Fruit fly (Drosophila melanogaster) whole organism, embryonic: ENCODE data around the gene CG32052.
A peak's percentile ranks its signal among the peaks of the same experiment; 100 is the strongest.

Source experiments
- Bgb ChIP-seq: fragments of 200-800 bp; sonication (Bioruptor generic); IDR thresholded peaks from 2 replicates; pipeline ENCODE4 v1.3.6; 2022; ENCODE audit warnings: missing biosample characterization, missing genetic modification characterization; ENCODE audit not compliant: partially characterized antibody
- CG11247 ChIP-seq: fragments of 200-800 bp; sonication (Bioruptor generic); IDR thresholded peaks from 2 replicates; pipeline ENCODE4 v1.3.6; 2022; ENCODE audit warnings: missing biosample characterization, missing genetic modification characterization
- CG11456 ChIP-seq: fragments of 200-800 bp; sonication (Bioruptor generic); IDR thresholded peaks from 3 replicates; pipeline ENCODE4 v1.3.6; 2022; ENCODE audit warnings: missing biosample characterization, missing genetic modification characterization
- CG11504 ChIP-seq: fragments of 200-800 bp; sonication (Bioruptor generic); optimal IDR thresholded peaks from 3 replicates; lab custom pipeline; 2019; ENCODE audit warnings: missing biosample characterization, mild to moderate bottlenecking, missing genetic modification characterization, moderate library complexity
- CG16813 ChIP-seq: fragments of 200-800 bp; sonication (Bioruptor generic); IDR thresholded peaks from 3 replicates; pipeline ENCODE4 v1.3.6; 2022; ENCODE audit warnings: missing biosample characterization, missing genetic modification characterization; ENCODE audit not compliant: partially characterized antibody
- CG18262 ChIP-seq: fragments of 200-800 bp; optimal IDR thresholded peaks from 3 replicates; lab custom pipeline; 2019; ENCODE audit warnings: missing biosample characterization, mild to moderate bottlenecking, missing genetic modification characterization, moderate library complexity
- CG2199 ChIP-seq: fragments of 200-800 bp; sonication (Bioruptor generic); IDR thresholded peaks from 3 replicates; pipeline ENCODE4 v1.3.6; 2022; ENCODE audit warnings: missing biosample characterization, missing genetic modification characterization
- CG2712 ChIP-seq: fragments of 200-800 bp; optimal IDR thresholded peaks from 3 replicates; lab custom pipeline; 2019; ENCODE audit warnings: missing biosample characterization, mild to moderate bottlenecking, missing genetic modification characterization, moderate library complexity
- CG32532 ChIP-seq: fragments of 200-800 bp; sonication (Bioruptor generic); IDR thresholded peaks from 2 replicates; pipeline ENCODE4 v1.3.6; 2022; ENCODE audit warnings: missing biosample characterization, missing genetic modification characterization
- CG32772 ChIP-seq: fragments of 200-800 bp; sonication (Bioruptor generic); IDR thresholded peaks from 2 replicates; pipeline ENCODE4 v1.3.6; 2022; ENCODE audit warnings: missing biosample characterization, missing genetic modification characterization
- CG42726 ChIP-seq: fragments of 200-800 bp; sonication (Bioruptor generic); IDR thresholded peaks from 2 replicates; pipeline ENCODE4 v1.3.6; 2022; ENCODE audit warnings: missing biosample characterization, missing genetic modification characterization; ENCODE audit not compliant: partially characterized antibody
- CG7928 ChIP-seq: fragments of 200-800 bp; sonication (Bioruptor generic); optimal IDR thresholded peaks from 2 replicates; lab custom pipeline; 2017; ENCODE audit warnings: missing biosample characterization, mild to moderate bottlenecking, missing genetic modification characterization
- CG9215 ChIP-seq: fragments of 200-800 bp; sonication (Bioruptor generic); IDR thresholded peaks from 2 replicates; pipeline ENCODE4 v1.3.6; 2022; ENCODE audit warnings: missing biosample characterization, missing genetic modification characterization
- CG9932 ChIP-seq: fragments of 200-800 bp; sonication (Bioruptor generic); IDR thresholded peaks from 2 replicates; pipeline ENCODE4 v1.3.6; 2022; ENCODE audit warnings: missing biosample characterization, missing genetic modification characterization
- CTCF ChIP-seq: fragments of 200-800 bp; sonication (Bioruptor generic); optimal IDR thresholded peaks from 2 replicates; lab custom pipeline; 2017; ENCODE audit warnings: missing biosample characterization, mild to moderate bottlenecking, missing genetic modification characterization, moderate library complexity
- Drgx ChIP-seq: fragments of 200-800 bp; sonication (Bioruptor generic); IDR thresholded peaks from 2 replicates; pipeline ENCODE4 v1.3.6; 2022; ENCODE audit warnings: missing biosample characterization, missing genetic modification characterization
- H2.0 ChIP-seq: fragments of 200-800 bp; sonication (Bioruptor generic); IDR thresholded peaks from 2 replicates; pipeline ENCODE4 v1.3.6; 2022; ENCODE audit warnings: missing biosample characterization, missing genetic modification characterization
- Med ChIP-seq: fragments of 200-800 bp; sonication (Bioruptor generic); peaks from one replicate; lab custom pipeline; 2016; ENCODE audit warnings: missing biosample characterization, missing genetic modification characterization, mild to moderate bottlenecking, inconsistent platforms, moderate library complexity
- Myb ChIP-seq: fragments of 200-800 bp; sonication (Bioruptor generic); optimal IDR thresholded peaks from 2 replicates; lab custom pipeline; 2016; ENCODE audit warnings: missing biosample characterization, missing genetic modification characterization
- NFAT ChIP-seq: fragments of 200-800 bp; sonication (Bioruptor generic); IDR thresholded peaks from 2 replicates; pipeline ENCODE4 v1.3.6; 2022; ENCODE audit warnings: missing biosample characterization, missing genetic modification characterization
- Opbp ChIP-seq: fragments of 200-800 bp; sonication (Bioruptor generic); IDR thresholded peaks from 3 replicates; pipeline ENCODE4 v1.3.6; 2022; ENCODE audit warnings: missing biosample characterization, missing genetic modification characterization; ENCODE audit not compliant: partially characterized antibody
- Ptx1 ChIP-seq: fragments of 200-800 bp; sonication (Bioruptor generic); IDR thresholded peaks from 2 replicates; pipeline ENCODE4 v1.3.6; 2022; ENCODE audit warnings: missing biosample characterization, missing genetic modification characterization
- TFAM ChIP-seq: fragments of 200-800 bp; sonication (Bioruptor generic); optimal IDR thresholded peaks from 2 replicates; lab custom pipeline; 2017; ENCODE audit warnings: missing biosample characterization, missing genetic modification characterization, inconsistent platforms
- Trl ChIP-seq, 3 experiments: fragments of >200 bp in 2 of 3; fragments of 200-800 bp in 1 of 3; sonication (Bioruptor generic) in 1 of 3; optimal IDR thresholded peaks; 2 replicates in 1 of 3; 3 replicates in 2 of 3; lab custom pipeline; 2016 to 2017; ENCODE audit warnings: missing biosample characterization in 1 of 3, missing genetic modification characterization in 1 of 3
- abd-A ChIP-seq: fragments of 200-800 bp; sonication (Bioruptor generic); optimal IDR thresholded peaks from 3 replicates; lab custom pipeline; 2019; ENCODE audit warnings: missing biosample characterization, mild to moderate bottlenecking, missing genetic modification characterization, moderate library complexity
- amos ChIP-seq: fragments of 200-800 bp; sonication (Bioruptor generic); IDR thresholded peaks from 2 replicates; pipeline ENCODE4 v1.3.6; 2022; ENCODE audit warnings: missing biosample characterization, missing genetic modification characterization; ENCODE audit not compliant: partially characterized antibody
- bigmax ChIP-seq: fragments of 200-800 bp; sonication (Bioruptor generic); optimal IDR thresholded peaks from 2 replicates; lab custom pipeline; 2018; ENCODE audit warnings: missing biosample characterization, mild to moderate bottlenecking, missing genetic modification characterization
- ewg ChIP-seq: fragments of 200-800 bp; sonication (Bioruptor generic); optimal IDR thresholded peaks from 3 replicates; lab custom pipeline; 2017; ENCODE audit warnings: mild to moderate bottlenecking, missing biosample characterization, missing genetic modification reagents, missing genetic modification characterization
- fd102C ChIP-seq: fragments of 200-800 bp; sonication (Bioruptor generic); optimal IDR thresholded peaks from 2 replicates; lab custom pipeline; 2018; ENCODE audit warnings: missing biosample characterization, mild to moderate bottlenecking, missing genetic modification characterization, moderate library complexity
- hkb ChIP-seq, 2 experiments: fragments of 200-800 bp in 1 of 2; fragments of >200 bp in 1 of 2; sonication (Bioruptor generic) in 1 of 2; IDR thresholded peaks in 1 of 2; optimal IDR thresholded peaks in 1 of 2; 2 replicates each; pipeline versions ENCODE4 v1.3.6 to Lab custom; 2017 to 2022; ENCODE audit warnings: missing biosample characterization in 1 of 2, missing genetic modification characterization in 1 of 2
- ind ChIP-seq: fragments of 200-800 bp; sonication (Bioruptor generic); optimal IDR thresholded peaks from 3 replicates; lab custom pipeline; 2016; ENCODE audit warnings: missing biosample characterization, missing genetic modification characterization
- knrl ChIP-seq: fragments of 200-800 bp; sonication (Bioruptor generic); IDR thresholded peaks from 3 replicates; pipeline ENCODE4 v1.3.6; 2022; ENCODE audit warnings: missing biosample characterization, missing genetic modification characterization; ENCODE audit not compliant: partially characterized antibody
- pan ChIP-seq, 4 experiments: fragments of >200 bp in 3 of 4; fragments of 200-800 bp in 1 of 4; sonication (Bioruptor generic) in 1 of 4; optimal IDR thresholded peaks in 3 of 4; IDR thresholded peaks in 1 of 4; 2 replicates each; pipeline versions ENCODE4 v1.3.6 to Lab custom; 2017 to 2022; ENCODE audit warnings: missing biosample characterization in 2 of 4, missing genetic modification characterization in 2 of 4, mixed read lengths in 1 of 4
- pita ChIP-seq: fragments of 200-800 bp; sonication (Bioruptor generic); optimal IDR thresholded peaks from 2 replicates; lab custom pipeline; 2017; ENCODE audit warnings: missing biosample characterization, mild to moderate bottlenecking, missing genetic modification characterization
- prd ChIP-seq, 3 experiments: fragments of >200 bp in 2 of 3; fragments of 200-800 bp in 1 of 3; sonication (Bioruptor generic) in 1 of 3; optimal IDR thresholded peaks in 2 of 3; IDR thresholded peaks in 1 of 3; 2 replicates in 2 of 3; 3 replicates in 1 of 3; pipeline versions ENCODE4 v1.3.6 to Lab custom; 2017 to 2022; ENCODE audit warnings: missing biosample characterization in 1 of 3, missing genetic modification characterization in 1 of 3
- seq ChIP-seq: fragments of 200-800 bp; sonication (Bioruptor generic); IDR thresholded peaks from 2 replicates; pipeline ENCODE4 v1.3.6; 2022; ENCODE audit warnings: missing biosample characterization, missing genetic modification characterization
- slbo ChIP-seq: fragments of 200-800 bp; sonication (Bioruptor generic); IDR thresholded peaks from 2 replicates; pipeline ENCODE4 v1.3.6; 2022; ENCODE audit warnings: missing biosample characterization, missing genetic modification characterization
- ttk ChIP-seq: fragments of 200-800 bp; sonication (Bioruptor generic); IDR thresholded peaks from 2 replicates; pipeline ENCODE4 v2.1.2; 2022; ENCODE audit warnings: missing biosample characterization, missing genetic modification characterization

Gene CG32052

dm6 chr3L:9751625-9752024 lies 35.2 kb upstream of the CG32052 start:
- peak; percentile 97 for TF ChIP-seq ewg
- peak; percentile 25; the same call in 1 of the 2 replicates for TF ChIP-seq ttk
- TF ChIP-seq knrl (GFP tag; lab: Robert Waterston, UW) = 0 out of 3 replicates have a peak, but pooled peaks have one; percentile 30
- no peak for TF ChIP-seq bigmax
- TF ChIP-seq Opbp (GFP tag; lab: Robert Waterston, UW) = 0 out of 3 replicates have a peak, but pooled peaks have one; percentile 41
- TF ChIP-seq prd (optimal IDR thresholded peaks at IDR 0.05; lab: Kevin White, UChicago) = no peak
- 0 out of 3 replicates have a peak, but pooled peaks have one; percentile 4 for TF ChIP-seq prd (GFP tag; IDR thresholded peaks at IDR 0.05; lab: Robert Waterston, UW)
- TF ChIP-seq pan (optimal IDR thresholded peaks at IDR 0.05; lab: Kevin White, UChicago) = no peak
- no peak for TF ChIP-seq pan (GFP tag; optimal IDR thresholded peaks at IDR 0.05 in 1 of 2, IDR thresholded peaks at IDR 0.05 in 1 of 2)
- peak; percentile 56 for TF ChIP-seq pita (GFP tag; lab: Kevin White, UChicago)
- peak; percentile 17 for TF ChIP-seq abd-A (tag; lab: Kevin White, UChicago)
- no peak for TF ChIP-seq CG11247 (GFP tag; lab: Robert Waterston, UW)
- no peak for TF ChIP-seq CG18262 (tag; lab: Kevin White, UChicago)
- peak; percentile 10; the same call in 1 of the 3 replicates for TF ChIP-seq CG11456 (GFP tag; lab: Robert Waterston, UW)
- TF ChIP-seq NFAT = peak; percentile 11; the same call in 1 of the 2 replicates
- TF ChIP-seq slbo (GFP tag; lab: Robert Waterston, UW) = peak; percentile 36; the same call in 1 of the 2 replicates
- TF ChIP-seq CTCF (GFP tag; lab: Kevin White, UChicago) = peak; percentile 91
- peak; percentile 43; the same call in 1 of the 3 replicates for TF ChIP-seq CG2199 (GFP tag; lab: Robert Waterston, UW)
- TF ChIP-seq Med = peak; percentile 48
- TF ChIP-seq CG7928 (GFP tag; lab: Kevin White, UChicago) = no peak
- peak; percentile 78 for TF ChIP-seq seq (GFP tag; lab: Robert Waterston, UW)
- peak; percentile 41 to 45 for TF ChIP-seq Trl (optimal IDR thresholded peaks at IDR 0.05; lab: Kevin White, UChicago)
- no peak for TF ChIP-seq Trl (GFP tag; optimal IDR thresholded peaks at IDR 0.05; lab: Kevin White, UChicago)
- TF ChIP-seq amos (GFP tag; lab: Robert Waterston, UW) = peak; percentile 28; the same call in 1 of the 2 replicates
- TF ChIP-seq CG9215 (GFP tag; lab: Robert Waterston, UW) = peak; percentile 22; the same call in 1 of the 2 replicates
- TF ChIP-seq fd102C (GFP tag; lab: Kevin White, UChicago) = no peak
- no peak for TF ChIP-seq CG16813 (GFP tag; lab: Robert Waterston, UW)
- TF ChIP-seq hkb (optimal IDR thresholded peaks at IDR 0.05; lab: Kevin White, UChicago) = peak; percentile 45
- no peak for TF ChIP-seq hkb (GFP tag; IDR thresholded peaks at IDR 0.05; lab: Robert Waterston, UW)
- TF ChIP-seq Drgx (GFP tag; lab: Robert Waterston, UW) = no peak
- TF ChIP-seq CG42726 (GFP tag; lab: Robert Waterston, UW) = 0 out of 2 replicates have a peak, but pooled peaks have one; percentile 22
- TF ChIP-seq CG32772 (GFP tag; lab: Robert Waterston, UW) = 0 out of 2 replicates have a peak, but pooled peaks have one; percentile 9
- TF ChIP-seq TFAM (GFP tag; lab: Kevin White, UChicago) = no peak
- peak; percentile 37 for TF ChIP-seq CG11504
- TF ChIP-seq H2.0 = 0 out of 2 replicates have a peak, but pooled peaks have one; percentile 13
- TF ChIP-seq Myb (GFP tag; lab: Kevin White, UChicago) = peak; percentile 5
- TF ChIP-seq CG2712 (tag; lab: Kevin White, UChicago) = peak; percentile 26
- 0 out of 2 replicates have a peak, but pooled peaks have one; percentile 24 for TF ChIP-seq Ptx1
- no peak for TF ChIP-seq ind (GFP tag; lab: Kevin White, UChicago)
- peak; percentile 42; the same call in 1 of the 2 replicates for TF ChIP-seq Bgb (GFP tag; lab: Robert Waterston, UW)
- TF ChIP-seq CG9932 = peak; percentile 39; the same call in 1 of the 2 replicates
- TF ChIP-seq CG32532 = peak; percentile 55
